Worm (Caenorhabditis elegans): ENCODE measurements around the gene col-132.

- TF ChIP-seq R02D3.7 (tag; optimal IDR thresholded peaks at IDR 0.05) (no peak), nhr-77 (tag; optimal IDR thresholded peaks at IDR 0.05) (no peak), nhr-11 (tag; optimal IDR thresholded peaks at IDR 0.05) (no peak), lin-15B (tag; optimal IDR thresholded peaks at IDR 0.05) (no peak), lir-3 (tag; optimal IDR thresholded peaks at IDR 0.05) (no peak), skn-1 (tag; optimal IDR thresholded peaks at IDR 0.05) (no peak)
Observed at ce11 chrIV:13104900-13105299, 14.0 kb upstream of the col-132 start, which contains the start of gene rde-11.

Measured in whole organism, L4 larva.